Worm (Caenorhabditis elegans) whole organism, L4 larva: ENCODE data around the gene F46C8.3.

ENCODE experiments used
- T20F7.1 ChIP-seq: fragments of 200-800 bp; sonication (Bioruptor generic); optimal IDR thresholded peaks from 2 replicates; lab custom pipeline; 2018; ENCODE audit warnings: mild to moderate bottlenecking, missing genetic modification characterization, missing compliant biosample characterization
- T26A8.4 ChIP-seq: fragments of 200-800 bp; sonication (Bioruptor generic); IDR thresholded peaks from 2 replicates; pipeline ENCODE4 v1.3.6; 2022; ENCODE audit warnings: missing genetic modification characterization, missing compliant biosample characterization
- Y105C5A.15 ChIP-seq: fragments of 200-800 bp; sonication (Bioruptor generic); IDR thresholded peaks from 2 replicates; pipeline ENCODE4 v1.3.6; 2022; ENCODE audit warnings: missing genetic modification characterization, missing compliant biosample characterization
- Y48G9A.11 ChIP-seq: fragments of 200-800 bp; sonication (Bioruptor generic); IDR thresholded peaks from 2 replicates; pipeline ENCODE4 v1.3.6; 2022; ENCODE audit warnings: missing genetic modification reagents, missing genetic modification characterization, missing compliant biosample characterization
- aly-2 ChIP-seq: sonication (generic microtip); optimal IDR thresholded peaks from 2 replicates; lab custom pipeline; 2018; ENCODE audit warnings: missing biosample characterization, missing genetic modification characterization
- ama-1 ChIP-seq: fragments of 150-350 bp; optimal IDR thresholded peaks from 2 replicates; lab custom pipeline; 2014; ENCODE audit warnings: inconsistent platforms, mixed read lengths
- attf-4 ChIP-seq: sonication (generic microtip); optimal IDR thresholded peaks from 3 replicates; lab custom pipeline; 2017; ENCODE audit warnings: missing biosample characterization, missing genetic modification characterization
- ceh-32 ChIP-seq: sonication (generic microtip); optimal IDR thresholded peaks from 2 replicates; lab custom pipeline; 2016; ENCODE audit warnings: mild to moderate bottlenecking, missing genetic modification characterization, missing compliant biosample characterization; ENCODE audit not compliant: poor library complexity
- ctbp-1 ChIP-seq: fragments of 200-800 bp; sonication (Bioruptor generic); IDR thresholded peaks from 2 replicates; pipeline ENCODE4 v1.3.6; 2022; ENCODE audit warnings: missing genetic modification reagents, missing genetic modification characterization, missing compliant biosample characterization
- daf-12 ChIP-seq: fragments of 150-350 bp; optimal IDR thresholded peaks from 2 replicates; lab custom pipeline; 2014; ENCODE audit warnings: missing biosample characterization, missing genetic modification reagents, missing genetic modification characterization
- daf-16 ChIP-seq, 3 experiments: sonication (generic microtip); optimal IDR thresholded peaks; 2 replicates each; lab custom pipeline; 2016 to 2017; ENCODE audit warnings: missing genetic modification characterization in 3 of 3, missing genetic modification reagents in 3 of 3, mild to moderate bottlenecking in 2 of 3, missing compliant biosample characterization in 2 of 3, missing biosample characterization in 1 of 3, moderate library complexity in 1 of 3
- daf-19 ChIP-seq: fragments of 200-800 bp; sonication (Bioruptor generic); conservative IDR thresholded peaks from 2 replicates; pipeline ENCODE4 v1.3.6; 2022; ENCODE audit warnings: missing genetic modification characterization, missing compliant biosample characterization
- daf-8 ChIP-seq: fragments of 200-800 bp; sonication (Bioruptor generic); IDR thresholded peaks from 2 replicates; pipeline ENCODE4 v1.3.6; 2022; ENCODE audit warnings: missing genetic modification characterization, missing compliant biosample characterization
- dmd-6 ChIP-seq: fragments of 200-800 bp; sonication (Bioruptor generic); IDR thresholded peaks from 2 replicates; pipeline ENCODE4 v1.3.6; 2022; ENCODE audit warnings: missing genetic modification reagents, missing genetic modification characterization, missing compliant biosample characterization
- dmd-9 ChIP-seq: fragments of 200-800 bp; sonication (Bioruptor generic); IDR thresholded peaks from 2 replicates; pipeline ENCODE4 v1.3.6; 2022; ENCODE audit warnings: missing genetic modification reagents, missing genetic modification characterization, missing compliant biosample characterization
- dpl-1 ChIP-seq: fragments of 150-350 bp; optimal IDR thresholded peaks from 2 replicates; lab custom pipeline; 2014; ENCODE audit warnings: missing biosample characterization, missing genetic modification reagents, missing genetic modification characterization
- dve-1 ChIP-seq: sonication (generic microtip); optimal IDR thresholded peaks from 2 replicates; lab custom pipeline; 2017; ENCODE audit warnings: antibody characterized with exemption, mild to moderate bottlenecking, missing genetic modification characterization, missing compliant biosample characterization; ENCODE audit not compliant: insufficient read depth
- egl-43 ChIP-seq: fragments of 200-800 bp; sonication (Bioruptor generic); IDR thresholded peaks from 2 replicates; pipeline ENCODE4 v1.3.6; 2022; ENCODE audit warnings: missing genetic modification reagents, missing genetic modification characterization, missing compliant biosample characterization
- fos-1 ChIP-seq: fragments of 150-350 bp; optimal IDR thresholded peaks from 2 replicates; lab custom pipeline; 2014; ENCODE audit warnings: missing biosample characterization, missing genetic modification characterization
- gei-8 ChIP-seq: fragments of 200-800 bp; sonication (Bioruptor generic); optimal IDR thresholded peaks from 2 replicates; lab custom pipeline; 2018; ENCODE audit warnings: mild to moderate bottlenecking, missing genetic modification characterization, missing compliant biosample characterization
- hif-1 ChIP-seq, 2 experiments: sonication (generic microtip); optimal IDR thresholded peaks; 2 replicates each; lab custom pipeline; 2016 to 2017; ENCODE audit warnings: missing compliant biosample characterization in 2 of 2, missing genetic modification characterization in 2 of 2, missing genetic modification reagents in 2 of 2, missing genotype in 2 of 2, mild to moderate bottlenecking in 1 of 2
- hlh-30 ChIP-seq: sonication (generic microtip); optimal IDR thresholded peaks from 2 replicates; lab custom pipeline; 2017; ENCODE audit warnings: antibody characterized with exemption, mild to moderate bottlenecking, missing genetic modification characterization, missing compliant biosample characterization; ENCODE audit not compliant: insufficient read depth
- hmg-1.1 ChIP-seq: fragments of 200-800 bp; sonication (Bioruptor generic); IDR thresholded peaks from 2 replicates; pipeline ENCODE4 v1.3.6; 2022; ENCODE audit warnings: missing genetic modification reagents, missing genetic modification characterization, missing compliant biosample characterization
- jun-1 ChIP-seq: fragments of 150-350 bp; optimal IDR thresholded peaks from 2 replicates; lab custom pipeline; 2014; ENCODE audit warnings: missing biosample characterization, missing genetic modification reagents, missing genetic modification characterization
- lin-1 ChIP-seq: fragments of 200-800 bp; sonication (Bioruptor generic); IDR thresholded peaks from 2 replicates; pipeline ENCODE4 v1.3.6; 2022; ENCODE audit warnings: missing genetic modification reagents, missing genetic modification characterization, missing compliant biosample characterization
- lin-13 ChIP-seq: fragments of 150-350 bp; optimal IDR thresholded peaks from 2 replicates; lab custom pipeline; 2014; ENCODE audit warnings: missing biosample characterization, missing genetic modification reagents, missing genetic modification characterization
- lin-15B ChIP-seq: fragments of 150-350 bp; sonication (generic microtip); optimal IDR thresholded peaks from 3 replicates; lab custom pipeline; 2014; ENCODE audit warnings: missing biosample characterization, missing genetic modification characterization
- lin-39 ChIP-seq: fragments of 150-350 bp; optimal IDR thresholded peaks from 2 replicates; lab custom pipeline; 2014; ENCODE audit warnings: missing biosample characterization, missing genetic modification reagents, missing genetic modification characterization
- madf-5 ChIP-seq, 2 experiments: fragments of 200-800 bp; sonication (Bioruptor generic); IDR thresholded peaks; 2 replicates each; pipeline ENCODE4 v1.3.6; 2022; ENCODE audit warnings: missing compliant biosample characterization in 2 of 2, missing genetic modification characterization in 2 of 2
- mdl-1 ChIP-seq, 2 experiments: fragments of 150-350 bp in 1 of 2; sonication (generic microtip) in 1 of 2; optimal IDR thresholded peaks; 2 replicates each; lab custom pipeline; 2014 to 2017; ENCODE audit warnings: missing biosample characterization in 2 of 2, missing genetic modification characterization in 2 of 2
- mes-2 ChIP-seq: sonication (generic microtip); optimal IDR thresholded peaks from 2 replicates; lab custom pipeline; 2016; ENCODE audit warnings: missing genotype, mild to moderate bottlenecking, missing genetic modification characterization, missing compliant biosample characterization; ENCODE audit not compliant: poor library complexity, severe bottlenecking
- mxl-2 ChIP-seq: fragments of 200-800 bp; sonication (Bioruptor generic); conservative IDR thresholded peaks from 2 replicates; pipeline ENCODE4 v1.3.6; 2022; ENCODE audit warnings: missing genetic modification reagents, missing genetic modification characterization, missing compliant biosample characterization
- nhr-237 ChIP-seq: sonication (generic microtip); optimal IDR thresholded peaks from 2 replicates; lab custom pipeline; 2017; ENCODE audit warnings: missing biosample characterization, missing genetic modification characterization
- nhr-25 ChIP-seq: sonication (generic microtip); optimal IDR thresholded peaks from 2 replicates; lab custom pipeline; 2017; ENCODE audit warnings: missing genetic modification characterization, mild to moderate bottlenecking, missing compliant biosample characterization, antibody characterized with exemption, moderate library complexity, borderline replicate concordance; ENCODE audit not compliant: insufficient read depth
- nhr-48 ChIP-seq: sonication (generic microtip); optimal IDR thresholded peaks from 2 replicates; lab custom pipeline; 2016; ENCODE audit warnings: mild to moderate bottlenecking, missing genetic modification characterization, missing compliant biosample characterization
- nhr-6 ChIP-seq: fragments of 150-350 bp; optimal IDR thresholded peaks from 2 replicates; lab custom pipeline; 2014; ENCODE audit warnings: missing biosample characterization, missing genetic modification characterization
- nhr-76 ChIP-seq: fragments of 150-350 bp; optimal IDR thresholded peaks from 2 replicates; lab custom pipeline; 2014; ENCODE audit warnings: missing biosample characterization, missing genetic modification characterization
- nhr-77 ChIP-seq: fragments of 150-350 bp; optimal IDR thresholded peaks from 2 replicates; lab custom pipeline; 2014; ENCODE audit warnings: missing biosample characterization, missing genetic modification characterization
- pha-4 ChIP-seq, 2 experiments: fragments of 150-350 bp in 1 of 2; fragments of 200-800 bp in 1 of 2; sonication (Bioruptor generic) in 1 of 2; IDR thresholded peaks in 1 of 2; optimal IDR thresholded peaks in 1 of 2; 2 replicates each; pipeline versions ENCODE4 v1.3.6 to Lab custom; 2014 to 2022; ENCODE audit warnings: missing genetic modification characterization in 2 of 2, missing genetic modification reagents in 2 of 2, missing biosample characterization in 1 of 2, missing compliant biosample characterization in 1 of 2
- php-3 ChIP-seq: fragments of 200-800 bp; sonication (Bioruptor generic); IDR thresholded peaks from 2 replicates; pipeline ENCODE4 v1.3.6; 2022; ENCODE audit warnings: missing genetic modification reagents, missing genetic modification characterization, missing compliant biosample characterization
- rbr-2 ChIP-seq: sonication (generic microtip); optimal IDR thresholded peaks from 2 replicates; lab custom pipeline; 2016; ENCODE audit warnings: missing genotype, missing genetic modification characterization, missing compliant biosample characterization
- sdz-12 ChIP-seq: fragments of 200-800 bp; sonication (Bioruptor generic); optimal IDR thresholded peaks from 2 replicates; lab custom pipeline; 2018; ENCODE audit warnings: mild to moderate bottlenecking, missing genetic modification characterization, missing compliant biosample characterization
- set-16 ChIP-seq: fragments of 200-800 bp; sonication (Bioruptor generic); IDR thresholded peaks from 2 replicates; pipeline ENCODE4 v1.3.6; 2022; ENCODE audit warnings: missing genetic modification reagents, missing genetic modification characterization, missing compliant biosample characterization
- skn-1 ChIP-seq: fragments of 150-350 bp; optimal IDR thresholded peaks from 2 replicates; lab custom pipeline; 2014; ENCODE audit warnings: missing biosample characterization, missing genetic modification characterization
- spr-1 ChIP-seq: sonication (generic microtip); optimal IDR thresholded peaks from 2 replicates; lab custom pipeline; 2016; ENCODE audit warnings: mild to moderate bottlenecking, missing genetic modification characterization, missing compliant biosample characterization
- unc-130 ChIP-seq: sonication (generic microtip); optimal IDR thresholded peaks from 2 replicates; lab custom pipeline; 2016; ENCODE audit warnings: missing genetic modification reagents, missing genetic modification characterization, missing compliant biosample characterization
- zfp-2 ChIP-seq: sonication (generic microtip); optimal IDR thresholded peaks from 2 replicates; lab custom pipeline; 2016; ENCODE audit warnings: mild to moderate bottlenecking, missing genetic modification characterization, missing compliant biosample characterization
- zfp-3 ChIP-seq: fragments of 200-800 bp; sonication (Bioruptor generic); conservative IDR thresholded peaks from 2 replicates; pipeline ENCODE4 v1.3.6; 2022; ENCODE audit warnings: missing genetic modification reagents, missing genetic modification characterization, missing compliant biosample characterization

The F46C8.3 gene

ce11 chrX:7569685-7570518 is 44.5 kb downstream of the F46C8.3 start, which contains the start of gene apy-1 (continued):
- TF ChIP-seq hmg-1.1 (GFP tag; lab: Robert Waterston, UW) (no peak), mxl-2 (GFP tag; lab: Robert Waterston, UW) (no peak), spr-1 (tag; lab: Kevin White, UChicago) (no peak), T20F7.1 (GFP tag; lab: Kevin White, UChicago) (peak; percentile 19), hlh-30 (tag; lab: Kevin White, UChicago) (peak; percentile 17), pha-4 (GFP tag; IDR thresholded peaks at IDR 0.05; lab: Robert Waterston, UW) (no peak), pha-4 (tag; optimal IDR thresholded peaks at IDR 0.05; lab: Kevin White, UChicago) (no peak), nhr-76 (tag; lab: Kevin White, UChicago) (no peak), sdz-12 (GFP tag; lab: Kevin White, UChicago) (no peak), ama-1 (lab: Kevin White, UChicago) (peak; percentile 47), egl-43 (GFP tag; lab: Robert Waterston, UW) (no peak), dpl-1 (GFP tag; lab: Kevin White, UChicago) (peak; percentile 40), lin-13 (GFP tag; lab: Kevin White, UChicago) (no peak), daf-19 (GFP tag; lab: Robert Waterston, UW) (no peak), set-16 (no peak), mdl-1 (tag; optimal IDR thresholded peaks at IDR 0.05; lab: Kevin White, UChicago) (no peak), skn-1 (tag; lab: Kevin White, UChicago) (no peak), daf-16 (GFP tag; optimal IDR thresholded peaks at IDR 0.05; lab: Kevin White, UChicago) (no peak), daf-16 (tag; optimal IDR thresholded peaks at IDR 0.05; lab: Kevin White, UChicago) (peak; percentile 38), fos-1 (tag; lab: Kevin White, UChicago) (no peak), Y105C5A.15 (no peak), nhr-6 (tag; lab: Kevin White, UChicago) (no peak), nhr-48 (tag; lab: Kevin White, UChicago) (peak; percentile 1), zfp-2 (tag; lab: Kevin White, UChicago) (no peak), aly-2 (tag; lab: Kevin White, UChicago) (no peak), lin-15B (tag; lab: Kevin White, UChicago) (no peak), T26A8.4 (GFP tag; lab: Robert Waterston, UW) (no peak), daf-8 (no peak), daf-12 (no peak), attf-4 (no peak), nhr-25 (no peak), mes-2 (tag; lab: Kevin White, UChicago) (peak; percentile 94), lin-1 (no peak), nhr-77 (tag; lab: Kevin White, UChicago) (peak; percentile 13), unc-130 (GFP tag; lab: Kevin White, UChicago) (peak; percentile 2), gei-8 (GFP tag; lab: Kevin White, UChicago) (no peak), dve-1 (peak; percentile 16)

- TF ChIP-seq php-3 (no peak), nhr-237 (tag; lab: Kevin White, UChicago) (no peak), skn-1 (tag; lab: Kevin White, UChicago) (no peak), mdl-1 (tag; optimal IDR thresholded peaks at IDR 0.05; lab: Kevin White, UChicago) (no peak), lin-15B (tag; lab: Kevin White, UChicago) (no peak), jun-1 (no peak), hif-1 (tag; optimal IDR thresholded peaks at IDR 0.05; lab: Kevin White, UChicago) (no peak), sdz-12 (GFP tag; lab: Kevin White, UChicago) (no peak), rbr-2 (tag; lab: Kevin White, UChicago) (no peak), lin-39 (tag; lab: Kevin White, UChicago) (no peak), aly-2 (tag; lab: Kevin White, UChicago) (no peak), zfp-3 (GFP tag; lab: Robert Waterston, UW) (no peak), Y48G9A.11 (no peak), dmd-6 (GFP tag; lab: Robert Waterston, UW) (no peak), madf-5 (GFP tag; IDR thresholded peaks at IDR 0.05; lab: Robert Waterston, UW) (no peak), ctbp-1 (no peak), ceh-32 (tag; lab: Kevin White, UChicago) (no peak), dmd-9 (GFP tag; lab: Robert Waterston, UW) (no peak), hmg-1.1 (GFP tag; lab: Robert Waterston, UW) (no peak)
These were observed 46.7 kb downstream of the F46C8.3 start, which contains the start of gene pcyt-1 for ce11 chrX:7572057-7572456. TSS of gene pcyt-1 (plus strand) at chrX:7572357.
